Worm (Caenorhabditis elegans) whole organism, late embryonic: ENCODE data around the gene ncx-8.

ENCODE experiments used
- C08G9.2 ChIP-seq: sonication (generic microtip); optimal IDR thresholded peaks from 2 replicates; lab custom pipeline; 2016; ENCODE audit warnings: mild to moderate bottlenecking, missing genetic modification characterization, moderate library complexity, missing compliant biosample characterization
- C38D4.7 ChIP-seq: fragments of 200-800 bp; sonication (Bioruptor generic); optimal IDR thresholded peaks from 2 replicates; lab custom pipeline; 2018; ENCODE audit warnings: mild to moderate bottlenecking, missing genetic modification characterization, moderate library complexity, missing compliant biosample characterization
- K02D7.2 ChIP-seq: sonication (generic microtip); optimal IDR thresholded peaks from 2 replicates; lab custom pipeline; 2017; ENCODE audit warnings: mild to moderate bottlenecking, missing genetic modification characterization, missing compliant biosample characterization
- ahr-1 ChIP-seq: sonication (generic microtip); optimal IDR thresholded peaks from 2 replicates; lab custom pipeline; 2016; ENCODE audit warnings: missing genetic modification characterization, missing compliant biosample characterization
- ama-1 ChIP-seq: fragments of 150-350 bp; optimal IDR thresholded peaks from 2 replicates; lab custom pipeline; 2014
- ceh-14 ChIP-seq: sonication (generic microtip); optimal IDR thresholded peaks from 2 replicates; lab custom pipeline; 2016; ENCODE audit warnings: missing genotype, missing genetic modification characterization, missing compliant biosample characterization
- ceh-19 ChIP-seq: fragments of 200-800 bp; sonication (Bioruptor generic); optimal IDR thresholded peaks from 2 replicates; lab custom pipeline; 2018; ENCODE audit warnings: mild to moderate bottlenecking, missing genetic modification characterization, missing compliant biosample characterization
- ceh-2 ChIP-seq: sonication (generic microtip); optimal IDR thresholded peaks from 2 replicates; lab custom pipeline; 2016; ENCODE audit warnings: missing genotype, missing genetic modification characterization, missing compliant biosample characterization
- ceh-22 ChIP-seq: sonication (generic microtip); optimal IDR thresholded peaks from 2 replicates; lab custom pipeline; 2017; ENCODE audit warnings: missing biosample characterization, missing genetic modification characterization
- ceh-24 ChIP-seq: sonication (generic microtip); optimal IDR thresholded peaks from 2 replicates; lab custom pipeline; 2016; ENCODE audit warnings: mild to moderate bottlenecking, missing genetic modification characterization, missing compliant biosample characterization
- ceh-30 ChIP-seq: fragments of 150-350 bp; optimal IDR thresholded peaks from 2 replicates; lab custom pipeline; 2014; ENCODE audit warnings: missing biosample characterization, missing genetic modification characterization
- ceh-31 ChIP-seq: sonication (generic microtip); optimal IDR thresholded peaks from 2 replicates; lab custom pipeline; 2016; ENCODE audit warnings: missing genetic modification characterization, missing compliant biosample characterization
- ceh-34 ChIP-seq: sonication (generic microtip); optimal IDR thresholded peaks from 2 replicates; lab custom pipeline; 2016; ENCODE audit warnings: mild to moderate bottlenecking, missing genetic modification characterization, missing compliant biosample characterization
- ceh-45 ChIP-seq: fragments of 200-800 bp; sonication (Bioruptor generic); IDR thresholded peaks from 2 replicates; pipeline ENCODE4 v1.3.6; 2022; ENCODE audit warnings: missing genetic modification reagents, missing genetic modification characterization, missing compliant biosample characterization
- ceh-48 ChIP-seq: sonication (generic microtip); optimal IDR thresholded peaks from 2 replicates; lab custom pipeline; 2016; ENCODE audit warnings: missing genetic modification characterization, inconsistent platforms, missing compliant biosample characterization
- ceh-6 ChIP-seq: fragments of 200-800 bp; sonication (Bioruptor generic); optimal IDR thresholded peaks from 2 replicates; lab custom pipeline; 2018; ENCODE audit warnings: mild to moderate bottlenecking, missing genetic modification characterization, missing compliant biosample characterization
- che-1 ChIP-seq: sonication (generic microtip); optimal IDR thresholded peaks from 2 replicates; lab custom pipeline; 2016; ENCODE audit warnings: mild to moderate bottlenecking, missing genetic modification characterization, missing compliant biosample characterization
- dmd-4 ChIP-seq: sonication (generic microtip); optimal IDR thresholded peaks from 2 replicates; lab custom pipeline; 2016; ENCODE audit warnings: borderline replicate concordance, missing genetic modification characterization, missing compliant biosample characterization
- dve-1 ChIP-seq: sonication (generic microtip); optimal IDR thresholded peaks from 2 replicates; lab custom pipeline; 2017; ENCODE audit warnings: antibody characterized with exemption, mild to moderate bottlenecking, missing genetic modification characterization, missing compliant biosample characterization
- elt-2 ChIP-seq: sonication (generic microtip); optimal IDR thresholded peaks from 2 replicates; lab custom pipeline; 2016; ENCODE audit warnings: missing genetic modification reagents, missing genetic modification characterization, missing compliant biosample characterization
- elt-4 ChIP-seq: sonication (generic microtip); optimal IDR thresholded peaks from 2 replicates; lab custom pipeline; 2016; ENCODE audit warnings: missing genetic modification characterization, missing compliant biosample characterization
- ets-4 ChIP-seq: sonication (generic microtip); optimal IDR thresholded peaks from 2 replicates; lab custom pipeline; 2016; ENCODE audit warnings: missing genetic modification characterization, missing compliant biosample characterization
- fkh-6 ChIP-seq: sonication (generic microtip); optimal IDR thresholded peaks from 2 replicates; lab custom pipeline; 2016; ENCODE audit warnings: missing genetic modification characterization, missing compliant biosample characterization
- hlh-30 ChIP-seq: sonication (generic microtip); optimal IDR thresholded peaks from 2 replicates; lab custom pipeline; 2017; ENCODE audit warnings: antibody characterized with exemption, missing genetic modification characterization, missing compliant biosample characterization; ENCODE audit not compliant: insufficient read depth
- hlh-8 ChIP-seq: sonication (generic microtip); optimal IDR thresholded peaks from 2 replicates; lab custom pipeline; 2016; ENCODE audit warnings: missing genotype, missing genetic modification characterization, missing compliant biosample characterization
- lim-6 ChIP-seq: sonication (generic microtip); optimal IDR thresholded peaks from 2 replicates; lab custom pipeline; 2016; ENCODE audit warnings: missing genetic modification characterization, missing compliant biosample characterization
- lin-11 ChIP-seq: fragments of 200-800 bp; sonication (Bioruptor generic); optimal IDR thresholded peaks from 2 replicates; lab custom pipeline; 2018; ENCODE audit warnings: mild to moderate bottlenecking, missing genetic modification characterization, missing compliant biosample characterization
- nfya-1 ChIP-seq: sonication (generic microtip); optimal IDR thresholded peaks from 2 replicates; lab custom pipeline; 2017; ENCODE audit warnings: missing genetic modification characterization, mild to moderate bottlenecking, missing compliant biosample characterization, antibody characterized with exemption, moderate library complexity
- nhr-11 ChIP-seq: fragments of 150-350 bp; optimal IDR thresholded peaks from 2 replicates; lab custom pipeline; 2014; ENCODE audit warnings: missing biosample characterization, missing genetic modification characterization
- npax-4 ChIP-seq: sonication (generic microtip); optimal IDR thresholded peaks from 2 replicates; lab custom pipeline; 2016; ENCODE audit warnings: missing genetic modification characterization, missing compliant biosample characterization
- odd-2 ChIP-seq: sonication (generic microtip); optimal IDR thresholded peaks from 2 replicates; lab custom pipeline; 2017; ENCODE audit warnings: antibody characterized with exemption, mild to moderate bottlenecking, missing genetic modification characterization, missing compliant biosample characterization
- pha-2 ChIP-seq: sonication (generic microtip); optimal IDR thresholded peaks from 2 replicates; lab custom pipeline; 2017; ENCODE audit warnings: mild to moderate bottlenecking, missing genetic modification characterization, missing compliant biosample characterization
- pha-4 ChIP-seq: fragments of 150-350 bp; optimal IDR thresholded peaks from 2 replicates; lab custom pipeline; 2018; ENCODE audit warnings: missing biosample characterization, missing genetic modification reagents, missing genetic modification characterization
- pqm-1 ChIP-seq: sonication (generic microtip); optimal IDR thresholded peaks from 2 replicates; lab custom pipeline; 2016; ENCODE audit warnings: missing genetic modification characterization, missing compliant biosample characterization
- ref-2 ChIP-seq: sonication (generic microtip); optimal IDR thresholded peaks from 2 replicates; lab custom pipeline; 2016; ENCODE audit warnings: missing genetic modification characterization, missing compliant biosample characterization
- rnt-1 ChIP-seq: sonication (generic microtip); optimal IDR thresholded peaks from 2 replicates; lab custom pipeline; 2016; ENCODE audit warnings: missing genetic modification characterization, missing compliant biosample characterization
- sox-2 ChIP-seq: fragments of 200-800 bp; sonication (Bioruptor generic); IDR thresholded peaks from 2 replicates; pipeline ENCODE4 v1.3.6; 2022; ENCODE audit warnings: missing genetic modification reagents, missing genetic modification characterization, missing compliant biosample characterization
- syd-9 ChIP-seq: sonication (generic microtip); optimal IDR thresholded peaks from 2 replicates; lab custom pipeline; 2016; ENCODE audit warnings: mild to moderate bottlenecking, missing genetic modification characterization, moderate library complexity, missing compliant biosample characterization
- tbx-2 ChIP-seq: sonication (generic microtip); optimal IDR thresholded peaks from 2 replicates; lab custom pipeline; 2016; ENCODE audit warnings: missing genetic modification characterization, missing compliant biosample characterization
- tbx-7 ChIP-seq: sonication (generic microtip); optimal IDR thresholded peaks from 2 replicates; lab custom pipeline; 2016; ENCODE audit warnings: missing genotype, missing genetic modification characterization, missing compliant biosample characterization
- ttx-3 ChIP-seq: sonication (generic microtip); optimal IDR thresholded peaks from 2 replicates; lab custom pipeline; 2016; ENCODE audit warnings: missing genetic modification reagents, missing genetic modification characterization, missing compliant biosample characterization
- unc-86 ChIP-seq: sonication (generic microtip); optimal IDR thresholded peaks from 2 replicates; lab custom pipeline; 2016; ENCODE audit warnings: missing genetic modification characterization, missing compliant biosample characterization
- zip-5 ChIP-seq: sonication (generic microtip); optimal IDR thresholded peaks from 2 replicates; lab custom pipeline; 2016; ENCODE audit warnings: missing genetic modification characterization, missing compliant biosample characterization
- ztf-16 ChIP-seq: sonication (generic microtip); optimal IDR thresholded peaks from 2 replicates; lab custom pipeline; 2017; ENCODE audit warnings: missing genetic modification characterization, missing compliant biosample characterization

Gene ncx-8

ce11 chrV:4979060-4979459 is 7.9 kb downstream of the ncx-8 start, which contains the start of gene srsx-11:
Gene srsx-11, minus strand, starts transcription at chrV:4979160.
- no peak for TF ChIP-seq C08G9.2 (tag; lab: Kevin White, UChicago)
- no peak for TF ChIP-seq ceh-34 (tag; lab: Kevin White, UChicago)
- no peak for TF ChIP-seq syd-9 (tag; lab: Kevin White, UChicago)
- no peak for TF ChIP-seq ceh-22 (tag; lab: Kevin White, UChicago)

ce11 chrV:4977539-4977938 is 9.5 kb downstream of the ncx-8 start:
- TF ChIP-seq ceh-45 (GFP tag; lab: Robert Waterston, UW) (no peak), ceh-6 (GFP tag; lab: Kevin White, UChicago) (no peak), pha-4 (tag; lab: Kevin White, UChicago) (no peak), fkh-6 (tag; lab: Kevin White, UChicago) (no peak), che-1 (tag; lab: Kevin White, UChicago) (no peak), ceh-14 (no peak), zip-5 (no peak), npax-4 (no peak), C38D4.7 (no peak), tbx-7 (tag; lab: Kevin White, UChicago) (no peak), pqm-1 (no peak), ets-4 (tag; lab: Kevin White, UChicago) (no peak), ceh-48 (tag; lab: Kevin White, UChicago) (no peak), hlh-8 (no peak)
- TF ChIP-seq, all 69 proteins: peak for 0

ce11 chrV:4975140-4975539 is 11.9 kb downstream of the ncx-8 start, which contains the start of gene F26G5.1:
Gene F26G5.1, plus strand, starts transcription at chrV:4975478.
- no peak for TF ChIP-seq ceh-19 (GFP tag; lab: Kevin White, UChicago)
- TF ChIP-seq ref-2: no peak
- TF ChIP-seq ceh-24: no peak
- TF ChIP-seq unc-86 (tag; lab: Kevin White, UChicago): no peak
- no peak for TF ChIP-seq pha-2 (tag; lab: Kevin White, UChicago)
- no peak for TF ChIP-seq ztf-16
- TF ChIP-seq ahr-1 (tag; lab: Kevin White, UChicago): no peak
- TF ChIP-seq ceh-22 (tag; lab: Kevin White, UChicago): no peak
- no peak for TF ChIP-seq sox-2
- TF ChIP-seq ttx-3 (tag; lab: Kevin White, UChicago): no peak
- no peak for TF ChIP-seq elt-2
- no peak for TF ChIP-seq dmd-4 (tag; lab: Kevin White, UChicago)
- no peak for TF ChIP-seq odd-2 (tag; lab: Kevin White, UChicago)
- TF ChIP-seq C38D4.7: no peak
- TF ChIP-seq dve-1: no peak
- TF ChIP-seq ceh-30 (tag; lab: Kevin White, UChicago): no peak
- no peak for TF ChIP-seq ceh-2 (tag; lab: Kevin White, UChicago)
- no peak for TF ChIP-seq syd-9 (tag; lab: Kevin White, UChicago)
- TF ChIP-seq npax-4: no peak
- TF ChIP-seq rnt-1 (tag; lab: Kevin White, UChicago): no peak

- TF ChIP-seq elt-4: no peak
- no peak for TF ChIP-seq nfya-1
- no peak for TF ChIP-seq zip-5
- TF ChIP-seq tbx-2: no peak
- TF ChIP-seq ceh-34 (tag; lab: Kevin White, UChicago): no peak
- no peak for TF ChIP-seq C38D4.7
- TF ChIP-seq K02D7.2 (tag; lab: Kevin White, UChicago): no peak
- no peak for TF ChIP-seq lim-6 (tag; lab: Kevin White, UChicago)
- no peak for TF ChIP-seq ama-1 (lab: Kevin White, UChicago)
- TF ChIP-seq ceh-24: no peak
- TF ChIP-seq pha-2 (tag; lab: Kevin White, UChicago): no peak
- no peak for TF ChIP-seq fkh-6 (tag; lab: Kevin White, UChicago)
- TF ChIP-seq lin-11 (tag; lab: Kevin White, UChicago): no peak
- TF ChIP-seq nhr-11 (tag; lab: Kevin White, UChicago): no peak
- TF ChIP-seq ceh-31 (tag; lab: Kevin White, UChicago): no peak
- no peak for TF ChIP-seq hlh-30
Observed at ce11 chrV:4974677-4975076, 12.3 kb downstream of the ncx-8 start, which contains the start of gene srsx-10. Gene srsx-10, minus strand, starts transcription at chrV:4974777.
